Fruit fly (Drosophila melanogaster): ENCODE results near the gene HHEX.

DNA sequence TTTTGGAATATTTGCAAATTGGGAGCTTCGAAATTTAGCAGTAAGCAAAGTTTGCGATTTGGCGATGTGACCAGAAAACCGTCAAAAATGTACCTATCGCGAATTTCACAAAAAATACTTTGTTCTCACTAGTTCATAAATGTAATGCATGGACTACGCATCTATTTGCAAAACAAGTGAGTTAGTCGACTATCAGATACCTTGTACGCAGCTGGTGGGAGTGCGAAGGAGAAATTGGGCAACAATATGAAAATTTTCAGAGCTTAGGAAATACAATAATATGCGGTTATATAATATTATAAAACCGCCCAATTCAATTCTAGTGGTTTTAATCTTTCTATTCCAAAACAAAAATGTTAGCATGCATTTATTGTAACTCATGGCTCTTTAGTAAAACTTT lies 38.1 kb upstream of the HHEX start, which contains the start of gene Bdbt:
- TF ChIP-seq CG8478 (optimal IDR thresholded peaks at IDR 0.05) (no peak), CTCF (optimal IDR thresholded peaks at IDR 0.05) (no peak)

All from S2 (cell line).